Fruit fly (Drosophila melanogaster) whole organism, embryonic: Measurements from ENCODE around the gene mas.

Experiments
- Antp ChIP-seq: fragments of 200-800 bp; sonication (Bioruptor generic); optimal IDR thresholded peaks from 3 replicates; lab custom pipeline; 2016; ENCODE audit warnings: missing biosample characterization, missing genetic modification characterization
- Bteb2 ChIP-seq: fragments of 200-800 bp; sonication (Bioruptor generic); optimal IDR thresholded peaks from 2 replicates; lab custom pipeline; 2016; ENCODE audit warnings: missing biosample characterization, missing genetic modification characterization
- CG11398 ChIP-seq: fragments of 200-800 bp; sonication (Bioruptor generic); optimal IDR thresholded peaks from 2 replicates; lab custom pipeline; 2016; ENCODE audit warnings: missing biosample characterization, missing genetic modification characterization
- CG11695 ChIP-seq: fragments of 200-800 bp; sonication (Bioruptor generic); IDR thresholded peaks from 3 replicates; pipeline ENCODE4 v1.3.6; 2022; ENCODE audit warnings: missing biosample characterization, missing genetic modification characterization
- CG13296 ChIP-seq: fragments of 200-800 bp; sonication (Bioruptor generic); optimal IDR thresholded peaks from 3 replicates; lab custom pipeline; 2018; ENCODE audit warnings: missing biosample characterization, mild to moderate bottlenecking, missing genetic modification characterization
- CG14667 ChIP-seq: fragments of 200-800 bp; sonication (Bioruptor generic); IDR thresholded peaks from 2 replicates; pipeline ENCODE4 v1.3.6; 2022; ENCODE audit warnings: missing biosample characterization, missing genetic modification characterization
- CG1529 ChIP-seq: fragments of 200-800 bp; sonication (Bioruptor generic); optimal IDR thresholded peaks from 3 replicates; lab custom pipeline; 2018; ENCODE audit warnings: missing biosample characterization, missing genetic modification characterization
- CG17361 ChIP-seq: fragments of 200-800 bp; sonication (Bioruptor generic); IDR thresholded peaks from 3 replicates; pipeline ENCODE4 v1.3.6; 2022; ENCODE audit warnings: missing biosample characterization, missing genetic modification characterization
- CG17912 ChIP-seq: fragments of 200-800 bp; sonication (Bioruptor generic); optimal IDR thresholded peaks from 2 replicates; lab custom pipeline; 2018; ENCODE audit warnings: missing biosample characterization, mild to moderate bottlenecking, missing genetic modification characterization
- CG18599 ChIP-seq: fragments of 200-800 bp; sonication (Bioruptor generic); optimal IDR thresholded peaks from 3 replicates; lab custom pipeline; 2017; ENCODE audit warnings: missing biosample characterization, missing genetic modification characterization, mild to moderate bottlenecking, moderate library complexity, missing genetic modification reagents
- CG32772 ChIP-seq: fragments of 200-800 bp; sonication (Bioruptor generic); IDR thresholded peaks from 2 replicates; pipeline ENCODE4 v1.3.6; 2022; ENCODE audit warnings: missing biosample characterization, missing genetic modification characterization
- CG4707 ChIP-seq: fragments of 200-800 bp; sonication (Bioruptor generic); optimal IDR thresholded peaks from 2 replicates; lab custom pipeline; 2018; ENCODE audit warnings: missing biosample characterization, mild to moderate bottlenecking, missing genetic modification characterization, moderate library complexity
- CG4854 ChIP-seq: fragments of 200-800 bp; sonication (Bioruptor generic); optimal IDR thresholded peaks from 2 replicates; lab custom pipeline; 2016; ENCODE audit warnings: missing biosample characterization, missing genetic modification characterization, inconsistent platforms
- CG7556 ChIP-seq: fragments of 200-800 bp; sonication (Bioruptor generic); optimal IDR thresholded peaks from 2 replicates; lab custom pipeline; 2017; ENCODE audit warnings: missing biosample characterization, mild to moderate bottlenecking, missing genetic modification characterization
- CG7987 ChIP-seq: fragments of 200-800 bp; sonication (Bioruptor generic); optimal IDR thresholded peaks from 2 replicates; lab custom pipeline; 2018; ENCODE audit warnings: missing biosample characterization, mild to moderate bottlenecking, missing genetic modification characterization, moderate library complexity
- CG9609 ChIP-seq: fragments of 200-800 bp; sonication (Bioruptor generic); optimal IDR thresholded peaks from 3 replicates; lab custom pipeline; 2016; ENCODE audit warnings: missing biosample characterization, missing genetic modification characterization
- CG9932 ChIP-seq: fragments of 200-800 bp; sonication (Bioruptor generic); IDR thresholded peaks from 2 replicates; pipeline ENCODE4 v1.3.6; 2022; ENCODE audit warnings: missing biosample characterization, missing genetic modification characterization
- D19A ChIP-seq: fragments of 200-800 bp; optimal IDR thresholded peaks from 3 replicates; lab custom pipeline; 2019; ENCODE audit warnings: missing biosample characterization, mild to moderate bottlenecking, missing genetic modification characterization, moderate library complexity
- Dp ChIP-seq: fragments of 200-800 bp; sonication (Bioruptor generic); optimal IDR thresholded peaks from 2 replicates; lab custom pipeline; 2018; ENCODE audit warnings: missing biosample characterization, mild to moderate bottlenecking, missing genetic modification characterization, moderate library complexity
- Ets97D ChIP-seq: fragments of 200-800 bp; sonication (Bioruptor generic); optimal IDR thresholded peaks from 3 replicates; lab custom pipeline; 2016; ENCODE audit warnings: missing biosample characterization, missing genetic modification characterization
- Fer2 ChIP-seq: fragments of 200-800 bp; sonication (Bioruptor generic); optimal IDR thresholded peaks from 2 replicates; lab custom pipeline; 2018; ENCODE audit warnings: missing biosample characterization, mild to moderate bottlenecking, missing genetic modification characterization, moderate library complexity
- HmgZ ChIP-seq: fragments of 200-800 bp; sonication (Bioruptor generic); optimal IDR thresholded peaks from 2 replicates; lab custom pipeline; 2018; ENCODE audit warnings: missing biosample characterization, mild to moderate bottlenecking, missing genetic modification characterization
- Hmx ChIP-seq: fragments of 200-800 bp; sonication (Bioruptor generic); optimal IDR thresholded peaks from 2 replicates; lab custom pipeline; 2016; ENCODE audit warnings: missing biosample characterization, missing genetic modification characterization
- Hr51 ChIP-seq, 2 experiments: fragments of 200-800 bp; sonication (Bioruptor generic); optimal IDR thresholded peaks; 2 replicates in 1 of 2; 3 replicates in 1 of 2; lab custom pipeline; 2016 to 2018; ENCODE audit warnings: missing biosample characterization in 2 of 2, missing genetic modification characterization in 2 of 2, mild to moderate bottlenecking in 1 of 2, moderate library complexity in 1 of 2
- Meics ChIP-seq: fragments of 200-800 bp; sonication (Bioruptor generic); optimal IDR thresholded peaks from 2 replicates; lab custom pipeline; 2017; ENCODE audit warnings: missing biosample characterization, mild to moderate bottlenecking, missing genetic modification characterization
- NFAT ChIP-seq: fragments of 200-800 bp; sonication (Bioruptor generic); IDR thresholded peaks from 2 replicates; pipeline ENCODE4 v1.3.6; 2022; ENCODE audit warnings: missing biosample characterization, missing genetic modification characterization
- Opbp ChIP-seq: fragments of 200-800 bp; sonication (Bioruptor generic); IDR thresholded peaks from 3 replicates; pipeline ENCODE4 v1.3.6; 2022; ENCODE audit warnings: missing biosample characterization, missing genetic modification characterization; ENCODE audit not compliant: partially characterized antibody
- Pdp1 ChIP-seq, 2 experiments: fragments of 200-800 bp; sonication (Bioruptor generic); optimal IDR thresholded peaks; 3 replicates each; lab custom pipeline; 2016; ENCODE audit warnings: missing biosample characterization in 2 of 2, missing genetic modification characterization in 2 of 2, mild to moderate bottlenecking in 1 of 2, moderate library complexity in 1 of 2
- Stat92E ChIP-seq, 3 experiments: fragments of >200 bp in 2 of 3; fragments of 200-800 bp in 1 of 3; sonication (Bioruptor generic) in 1 of 3; optimal IDR thresholded peaks; 2 replicates each; lab custom pipeline; 2017 to 2019; ENCODE audit warnings: missing biosample characterization in 3 of 3, missing genetic modification characterization in 3 of 3, mild to moderate bottlenecking in 1 of 3, moderate library complexity in 1 of 3
- Taf1 ChIP-seq: fragments of 200-800 bp; sonication (Bioruptor generic); IDR thresholded peaks from 2 replicates; pipeline ENCODE4 v1.3.6; 2022; ENCODE audit warnings: missing biosample characterization, missing genetic modification characterization
- ac ChIP-seq: fragments of 200-800 bp; sonication (Bioruptor generic); optimal IDR thresholded peaks from 3 replicates; lab custom pipeline; 2017; ENCODE audit warnings: missing biosample characterization, mild to moderate bottlenecking, missing genetic modification characterization
- crc ChIP-seq: fragments of 200-800 bp; sonication (Bioruptor generic); optimal IDR thresholded peaks from 2 replicates; lab custom pipeline; 2016; ENCODE audit warnings: missing biosample characterization, missing genetic modification characterization
- crp ChIP-seq, 2 experiments: fragments of 200-800 bp; sonication (Bioruptor generic); optimal IDR thresholded peaks; 2 replicates in 1 of 2; 3 replicates in 1 of 2; lab custom pipeline; 2017; ENCODE audit warnings: missing biosample characterization in 2 of 2, missing genetic modification characterization in 2 of 2, mild to moderate bottlenecking in 1 of 2, moderate library complexity in 1 of 2
- dmrt99B ChIP-seq: fragments of 200-800 bp; sonication (Bioruptor generic); optimal IDR thresholded peaks from 2 replicates; lab custom pipeline; 2018; ENCODE audit warnings: missing biosample characterization, mild to moderate bottlenecking, missing genetic modification characterization, moderate library complexity
- dpn ChIP-seq, 2 experiments: fragments of 200-800 bp; sonication (Bioruptor generic); optimal IDR thresholded peaks; 3 replicates each; lab custom pipeline; 2016; ENCODE audit warnings: missing biosample characterization in 2 of 2, missing genetic modification characterization in 2 of 2
- exex ChIP-seq: fragments of 200-800 bp; sonication (Bioruptor generic); optimal IDR thresholded peaks from 4 replicates; lab custom pipeline; 2018; ENCODE audit warnings: missing biosample characterization, mild to moderate bottlenecking, missing genetic modification characterization, moderate library complexity
- gcm ChIP-seq: fragments of 200-800 bp; sonication (Bioruptor generic); optimal IDR thresholded peaks from 2 replicates; lab custom pipeline; 2019; ENCODE audit warnings: missing biosample characterization, mild to moderate bottlenecking, missing genetic modification characterization, moderate library complexity
- gro ChIP-seq: fragments of 200-800 bp; sonication (Bioruptor generic); optimal IDR thresholded peaks from 2 replicates; lab custom pipeline; 2016; ENCODE audit warnings: missing biosample characterization, missing genetic modification characterization
- ind ChIP-seq: fragments of 200-800 bp; sonication (Bioruptor generic); optimal IDR thresholded peaks from 3 replicates; lab custom pipeline; 2016; ENCODE audit warnings: missing biosample characterization, missing genetic modification characterization
- jumu ChIP-seq: fragments of 200-800 bp; sonication (Bioruptor generic); optimal IDR thresholded peaks from 3 replicates; lab custom pipeline; 2016; ENCODE audit warnings: missing biosample characterization, missing genetic modification characterization
- kay ChIP-seq: fragments of 200-800 bp; sonication (Bioruptor generic); optimal IDR thresholded peaks from 2 replicates; lab custom pipeline; 2016; ENCODE audit warnings: missing biosample characterization, missing genetic modification characterization
- lab ChIP-seq: fragments of 200-800 bp; sonication (Bioruptor generic); optimal IDR thresholded peaks from 3 replicates; lab custom pipeline; 2017; ENCODE audit warnings: missing biosample characterization, missing genetic modification characterization, mild to moderate bottlenecking, moderate library complexity, missing genetic modification reagents
- lilli ChIP-seq: fragments of 200-800 bp; sonication (Bioruptor generic); optimal IDR thresholded peaks from 3 replicates; lab custom pipeline; 2016; ENCODE audit warnings: missing biosample characterization, missing genetic modification characterization
- maf-S ChIP-seq: fragments of 200-800 bp; sonication (Bioruptor generic); optimal IDR thresholded peaks from 2 replicates; lab custom pipeline; 2016; ENCODE audit warnings: missing biosample characterization, missing genetic modification characterization
- otp ChIP-seq: fragments of 200-800 bp; sonication (Bioruptor generic); IDR thresholded peaks from 3 replicates; pipeline ENCODE4, ENCODE4 v1.3.6; 2022; ENCODE audit warnings: missing biosample characterization, missing genetic modification characterization
- pnt ChIP-seq: fragments of 200-800 bp; sonication (Bioruptor generic); optimal IDR thresholded peaks from 3 replicates; lab custom pipeline; 2016; ENCODE audit warnings: missing biosample characterization, missing genetic modification characterization
- so ChIP-seq: fragments of 200-800 bp; sonication (Bioruptor generic); IDR thresholded peaks from 3 replicates; pipeline ENCODE4 v1.3.6; 2022; ENCODE audit warnings: missing biosample characterization, missing genetic modification characterization
- tio ChIP-seq: fragments of 200-800 bp; sonication (Bioruptor generic); optimal IDR thresholded peaks from 2 replicates; lab custom pipeline; 2017; ENCODE audit warnings: missing biosample characterization, missing genetic modification characterization, inconsistent platforms
- unc-4 ChIP-seq: fragments of 200-800 bp; sonication (Bioruptor generic); IDR thresholded peaks from 2 replicates; pipeline ENCODE4 v1.3.6; 2022; ENCODE audit warnings: missing biosample characterization, missing genetic modification characterization; ENCODE audit not compliant: partially characterized antibody
- zfh1 ChIP-seq: fragments of 200-800 bp; sonication (Bioruptor generic); IDR thresholded peaks from 3 replicates; pipeline ENCODE4 v1.3.6; 2022; ENCODE audit warnings: missing biosample characterization, missing genetic modification characterization

The mas gene

DNA sequence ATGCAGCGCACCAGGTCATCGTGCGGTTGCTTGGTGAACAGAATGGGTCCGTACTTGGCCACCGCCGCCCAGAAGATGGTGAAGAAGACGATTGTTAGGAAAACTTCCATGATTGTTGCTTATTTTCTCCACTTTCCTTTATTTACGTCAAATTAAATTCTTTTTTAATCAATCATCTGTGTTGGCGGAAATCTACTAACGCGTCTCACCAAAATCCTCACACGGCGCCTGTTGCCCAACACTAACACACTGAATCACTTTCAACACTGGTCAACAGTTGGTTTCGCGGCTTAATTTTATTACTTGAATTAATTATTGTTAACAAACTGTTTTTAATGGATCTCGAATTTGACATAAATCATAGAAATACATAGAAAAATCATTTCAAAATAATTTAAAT lies 19.4 kb upstream of the mas start, which contains the start of gene VhaM9.7-c (continued):
- TF ChIP-seq ind (GFP tag; lab: Kevin White, UChicago) (peak; percentile 38), CG7987 (GFP tag; lab: Kevin White, UChicago) (peak; percentile 39), lilli (peak; percentile 49), CG17912 (peak; percentile 11), Ets97D (peak; percentile 65), CG18599 (GFP tag; lab: Kevin White, UChicago) (peak; percentile 28), crp (GFP tag; optimal IDR thresholded peaks at IDR 0.05; lab: Kevin White, UChicago) (peak; percentile 56 to 87), CG14667 (GFP tag; lab: Robert Waterston, UW) (no peak), Hr51 (GFP tag; optimal IDR thresholded peaks at IDR 0.05; lab: Kevin White, UChicago) (peak in 1 of 2 experiments; percentile 3), CG32772 (GFP tag; lab: Robert Waterston, UW) (no peak), CG1529 (no peak), Hmx (GFP tag; lab: Kevin White, UChicago) (no peak), Taf1 (GFP tag; lab: Robert Waterston, UW) (no peak), kay (GFP tag; lab: Kevin White, UChicago) (no peak), Dp (GFP tag; lab: Kevin White, UChicago) (peak; percentile 80), CG17361 (GFP tag; lab: Robert Waterston, UW) (no peak; the same call in 2 of the 3 replicates), CG9932 (GFP tag; lab: Robert Waterston, UW) (peak; percentile 71), Meics (GFP tag; lab: Kevin White, UChicago) (peak; percentile 15), otp (GFP tag; lab: Robert Waterston, UW) (peak; percentile 45; the same call in 1 of the 3 replicates), CG13296 (GFP tag; lab: Kevin White, UChicago) (peak; percentile 2), CG11398 (no peak), CG7556 (GFP tag; lab: Kevin White, UChicago) (peak; percentile 7), Fer2 (tag; lab: Kevin White, UChicago) (no peak), ac (no peak), gro (GFP tag; lab: Kevin White, UChicago) (peak; percentile 59), jumu (GFP tag; lab: Kevin White, UChicago) (no peak), crc (GFP tag; lab: Kevin White, UChicago) (no peak), pnt (GFP tag; lab: Kevin White, UChicago) (no peak), CG11695 (GFP tag; lab: Robert Waterston, UW) (no peak), Opbp (0 out of 3 replicates have a peak, but pooled peaks have one; percentile 29), maf-S (GFP tag; lab: Kevin White, UChicago) (peak; percentile 40), CG9609 (GFP tag; lab: Kevin White, UChicago) (peak; percentile 53), D19A (no peak), NFAT (GFP tag; lab: Robert Waterston, UW) (peak; percentile 21; the same call in 1 of the 2 replicates), gcm (no peak), Antp (GFP tag; lab: Kevin White, UChicago) (peak; percentile 33), HmgZ (tag; lab: Kevin White, UChicago) (peak; percentile 60), dpn (GFP tag; optimal IDR thresholded peaks at IDR 0.05; lab: Kevin White, UChicago) (peak; percentile 48 to 50), dmrt99B (no peak), lab (GFP tag; lab: Kevin White, UChicago) (peak; percentile 63), Stat92E (GFP tag; optimal IDR thresholded peaks at IDR 0.05; lab: Kevin White, UChicago) (peak in 1 of 3 experiments; percentile 33), Pdp1 (GFP tag; optimal IDR thresholded peaks at IDR 0.05; lab: Kevin White, UChicago) (peak; percentile 29 to 50), CG4707 (peak; percentile 28), exex (no peak), tio (GFP tag; lab: Kevin White, UChicago) (no peak), Bteb2 (GFP tag; lab: Kevin White, UChicago) (peak; percentile 38), CG4854 (GFP tag; lab: Kevin White, UChicago) (no peak), so (no peak), zfh1 (GFP tag; lab: Robert Waterston, UW) (0 out of 3 replicates have a peak, but pooled peaks have one; percentile 38), unc-4 (GFP tag; lab: Robert Waterston, UW) (no peak)
